Worm (Caenorhabditis elegans): Measurements from ENCODE around the gene F43C11.16.
A peak's percentile ranks its signal among the peaks of the same experiment; 100 is the strongest.

- TF ChIP-seq ceh-82 (tag; optimal IDR thresholded peaks at IDR 0.05) (no peak), nhr-84 (tag; optimal IDR thresholded peaks at IDR 0.05) (no peak), unc-62 (GFP tag; optimal IDR thresholded peaks at IDR 0.05) (no peak), nhr-28 (tag; optimal IDR thresholded peaks at IDR 0.05) (no peak), pqm-1 (tag; optimal IDR thresholded peaks at IDR 0.05) (peak; percentile 96), snpc-4 (tag; optimal IDR thresholded peaks at IDR 0.05) (no peak), ama-1 (optimal IDR thresholded peaks at IDR 0.05) (no peak), nhr-11 (tag; optimal IDR thresholded peaks at IDR 0.05) (no peak), lin-13 (GFP tag; optimal IDR thresholded peaks at IDR 0.05) (no peak), nhr-76 (tag; optimal IDR thresholded peaks at IDR 0.05) (no peak)
Measured at ce11 chrII:2378465-2379009, 18.7 kb upstream of the F43C11.16 start.
